Fruit fly (Drosophila melanogaster) whole organism, prepupa: ENCODE measurements around the gene CG44006.

Experiments
- Blimp-1 ChIP-seq: fragments of 200-800 bp; sonication (Bioruptor generic); optimal IDR thresholded peaks from 3 replicates; lab custom pipeline; 2017; ENCODE audit warnings: missing biosample characterization, missing genetic modification characterization, mild to moderate bottlenecking, moderate library complexity, missing genetic modification reagents
- CG10631 ChIP-seq: fragments of 200-800 bp; sonication (Bioruptor generic); optimal IDR thresholded peaks from 2 replicates; lab custom pipeline; 2016; ENCODE audit warnings: missing biosample characterization, missing genetic modification characterization
- CG10669 ChIP-seq: fragments of 200-800 bp; sonication (Bioruptor generic); optimal IDR thresholded peaks from 3 replicates; lab custom pipeline; 2018; ENCODE audit warnings: missing biosample characterization, mild to moderate bottlenecking, missing genetic modification characterization, moderate library complexity
- CG11294 ChIP-seq: fragments of 200-800 bp; sonication (Bioruptor generic); IDR thresholded peaks from 2 replicates; pipeline ENCODE4 v1.3.6; 2022; ENCODE audit warnings: missing biosample characterization, missing genetic modification characterization
- CG11762 ChIP-seq: fragments of 200-800 bp; sonication (Bioruptor generic); optimal IDR thresholded peaks from 3 replicates; lab custom pipeline; 2016; ENCODE audit warnings: missing biosample characterization, missing genetic modification characterization; ENCODE audit not compliant: insufficient read depth
- CG11902 ChIP-seq: fragments of 200-800 bp; sonication (Bioruptor generic); optimal IDR thresholded peaks from 3 replicates; lab custom pipeline; 2016; ENCODE audit warnings: missing biosample characterization, missing genetic modification characterization
- CG16779 ChIP-seq: fragments of 200-800 bp; sonication (Bioruptor generic); optimal IDR thresholded peaks from 3 replicates; lab custom pipeline; 2017; ENCODE audit warnings: missing biosample characterization, mild to moderate bottlenecking, missing genetic modification characterization
- CG31627 ChIP-seq: fragments of 200-800 bp; sonication (Bioruptor generic); optimal IDR thresholded peaks from 3 replicates; lab custom pipeline; 2016; ENCODE audit warnings: missing biosample characterization, missing genetic modification characterization
- CG32006 ChIP-seq: fragments of 200-800 bp; sonication (Bioruptor generic); optimal IDR thresholded peaks from 3 replicates; lab custom pipeline; 2017; ENCODE audit warnings: missing biosample characterization, mild to moderate bottlenecking, missing genetic modification characterization
- CG34406 ChIP-seq: fragments of 200-800 bp; sonication (Bioruptor generic); optimal IDR thresholded peaks from 3 replicates; lab custom pipeline; 2016; ENCODE audit warnings: missing biosample characterization, missing genetic modification characterization
- CG3919 ChIP-seq: fragments of 200-800 bp; sonication (Bioruptor generic); optimal IDR thresholded peaks from 3 replicates; lab custom pipeline; 2016; ENCODE audit warnings: missing biosample characterization, missing genetic modification characterization
- CG4318 ChIP-seq: fragments of 200-800 bp; sonication (Bioruptor generic); optimal IDR thresholded peaks from 3 replicates; lab custom pipeline; 2017; ENCODE audit warnings: missing biosample characterization, mild to moderate bottlenecking, missing genetic modification characterization
- CG6163 ChIP-seq: fragments of 200-800 bp; sonication (Bioruptor generic); IDR thresholded peaks from 3 replicates; pipeline ENCODE4 v1.3.6; 2022; ENCODE audit warnings: missing biosample characterization, missing genetic modification characterization
- CG6792 ChIP-seq: fragments of 200-800 bp; sonication (Bioruptor generic); optimal IDR thresholded peaks from 3 replicates; lab custom pipeline; 2016; ENCODE audit warnings: missing biosample characterization, missing genetic modification characterization
- CG6808 ChIP-seq: fragments of 200-800 bp; sonication (Bioruptor generic); optimal IDR thresholded peaks from 3 replicates; lab custom pipeline; 2017; ENCODE audit warnings: missing biosample characterization, missing genetic modification characterization, mild to moderate bottlenecking, moderate library complexity, missing genetic modification reagents
- CG6854 ChIP-seq: fragments of 200-800 bp; sonication (Bioruptor generic); optimal IDR thresholded peaks from 2 replicates; lab custom pipeline; 2017; ENCODE audit warnings: missing biosample characterization, mild to moderate bottlenecking, missing genetic modification characterization
- CG7368 ChIP-seq: fragments of 200-800 bp; sonication (Bioruptor generic); optimal IDR thresholded peaks from 3 replicates; lab custom pipeline; 2016; ENCODE audit warnings: missing biosample characterization, missing genetic modification characterization
- CG8119 ChIP-seq: fragments of 200-800 bp; sonication (Bioruptor generic); IDR thresholded peaks from 3 replicates; pipeline ENCODE4 v1.3.6; 2022; ENCODE audit warnings: missing biosample characterization, missing genetic modification characterization
- CG8319 ChIP-seq: fragments of 200-800 bp; sonication (Bioruptor generic); optimal IDR thresholded peaks from 3 replicates; lab custom pipeline; 2016; ENCODE audit warnings: missing biosample characterization, missing genetic modification characterization
- CG8632 ChIP-seq: fragments of 200-800 bp; sonication (Bioruptor generic); optimal IDR thresholded peaks from 3 replicates; lab custom pipeline; 2016; ENCODE audit warnings: missing biosample characterization, missing genetic modification characterization
- CG9139 ChIP-seq: fragments of 200-800 bp; sonication (Bioruptor generic); optimal IDR thresholded peaks from 3 replicates; lab custom pipeline; 2017; ENCODE audit warnings: missing biosample characterization, mild to moderate bottlenecking, missing genetic modification characterization
- Eip75B ChIP-seq: fragments of 200-800 bp; sonication (Bioruptor generic); optimal IDR thresholded peaks from 3 replicates; lab custom pipeline; 2016; ENCODE audit warnings: missing biosample characterization, missing genetic modification characterization
- Eip78C ChIP-seq: fragments of 200-800 bp; sonication (Bioruptor generic); peaks from one replicate; lab custom pipeline; 2016; ENCODE audit warnings: missing biosample characterization, missing genetic modification characterization
- Eip93F ChIP-seq: fragments of 200-800 bp; sonication (Bioruptor generic); optimal IDR thresholded peaks from 2 replicates; lab custom pipeline; 2016; ENCODE audit warnings: missing biosample characterization, mild to moderate bottlenecking, missing genetic modification characterization
- Ets96B ChIP-seq: fragments of 200-800 bp; optimal IDR thresholded peaks from 2 replicates; lab custom pipeline; 2019; ENCODE audit warnings: missing biosample characterization, mild to moderate bottlenecking, missing genetic modification characterization, moderate library complexity
- Gug ChIP-seq: fragments of 200-800 bp; sonication (Bioruptor generic); IDR thresholded peaks from 2 replicates; pipeline ENCODE4 v1.3.6; 2022; ENCODE audit warnings: missing biosample characterization, missing genetic modification characterization
- Hr38 ChIP-seq: sonication (Bioruptor generic); optimal IDR thresholded peaks from 2 replicates; lab custom pipeline; 2016; ENCODE audit warnings: missing biosample characterization, missing genetic modification characterization
- Hr39 ChIP-seq: fragments of 200-800 bp; sonication (Bioruptor generic); optimal IDR thresholded peaks from 2 replicates; lab custom pipeline; 2016; ENCODE audit warnings: missing biosample characterization, missing genetic modification characterization
- Hr4 ChIP-seq: fragments of 200-800 bp; sonication (Bioruptor generic); optimal IDR thresholded peaks from 3 replicates; lab custom pipeline; 2016; ENCODE audit warnings: missing biosample characterization, missing genetic modification characterization
- Lpt ChIP-seq: fragments of 200-800 bp; sonication (Bioruptor generic); optimal IDR thresholded peaks from 3 replicates; lab custom pipeline; 2016; ENCODE audit warnings: missing biosample characterization, missing genetic modification characterization
- Met ChIP-seq: fragments of 200-800 bp; sonication (Bioruptor generic); optimal IDR thresholded peaks from 3 replicates; lab custom pipeline; 2016; ENCODE audit warnings: missing biosample characterization, missing genetic modification characterization
- Smox ChIP-seq: fragments of 200-800 bp; sonication (Bioruptor generic); optimal IDR thresholded peaks from 3 replicates; lab custom pipeline; 2016; ENCODE audit warnings: missing biosample characterization, missing genetic modification characterization
- Sox102F ChIP-seq: fragments of 200-800 bp; sonication (Bioruptor generic); optimal IDR thresholded peaks from 2 replicates; lab custom pipeline; 2016; ENCODE audit warnings: missing biosample characterization, mild to moderate bottlenecking, missing genetic modification characterization
- Sox14 ChIP-seq: fragments of 200-800 bp; sonication (Bioruptor generic); optimal IDR thresholded peaks from 3 replicates; lab custom pipeline; 2016; ENCODE audit warnings: missing biosample characterization, missing genetic modification characterization
- Sox15 ChIP-seq: fragments of 200-800 bp; sonication (Bioruptor generic); optimal IDR thresholded peaks from 3 replicates; lab custom pipeline; 2016; ENCODE audit warnings: missing biosample characterization, missing genetic modification characterization
- achi ChIP-seq: fragments of 200-800 bp; sonication (Bioruptor generic); optimal IDR thresholded peaks from 3 replicates; lab custom pipeline; 2016; ENCODE audit warnings: missing biosample characterization, missing genetic modification characterization
- acj6 ChIP-seq: fragments of 200-800 bp; sonication (Bioruptor generic); optimal IDR thresholded peaks from 3 replicates; lab custom pipeline; 2016; ENCODE audit warnings: missing biosample characterization, missing genetic modification characterization
- dac ChIP-seq: fragments of 200-800 bp; sonication (Bioruptor generic); optimal IDR thresholded peaks from 2 replicates; lab custom pipeline; 2017; ENCODE audit warnings: missing biosample characterization, mild to moderate bottlenecking, missing genetic modification characterization
- eg ChIP-seq: fragments of 200-800 bp; sonication (Bioruptor generic); IDR thresholded peaks from 3 replicates; pipeline ENCODE4 v1.3.6; 2022; ENCODE audit warnings: missing biosample characterization, missing genetic modification characterization
- esn ChIP-seq: fragments of 200-800 bp; sonication (Bioruptor generic); optimal IDR thresholded peaks from 2 replicates; lab custom pipeline; 2016; ENCODE audit warnings: missing biosample characterization, mild to moderate bottlenecking, missing genetic modification characterization, moderate library complexity
- fkh ChIP-seq: fragments of 200-800 bp; sonication (Bioruptor generic); optimal IDR thresholded peaks from 3 replicates; lab custom pipeline; 2017; ENCODE audit warnings: missing biosample characterization, mild to moderate bottlenecking, missing genetic modification characterization, moderate library complexity
- lz ChIP-seq: fragments of 200-800 bp; sonication (Bioruptor generic); optimal IDR thresholded peaks from 3 replicates; lab custom pipeline; 2016; ENCODE audit warnings: missing biosample characterization, missing genetic modification characterization
- net ChIP-seq: fragments of 200-800 bp; sonication (Bioruptor generic); optimal IDR thresholded peaks from 3 replicates; lab custom pipeline; 2016; ENCODE audit warnings: missing biosample characterization, missing genetic modification characterization
- pdm3 ChIP-seq: fragments of 200-800 bp; sonication (Bioruptor generic); optimal IDR thresholded peaks from 3 replicates; lab custom pipeline; 2016; ENCODE audit warnings: missing biosample characterization, missing genetic modification characterization
- salr ChIP-seq, 2 experiments: fragments of 200-800 bp; sonication (Bioruptor generic); optimal IDR thresholded peaks; 3 replicates each; lab custom pipeline; 2016 to 2018; ENCODE audit warnings: missing biosample characterization in 2 of 2, missing genetic modification characterization in 2 of 2, mild to moderate bottlenecking in 1 of 2
- spab ChIP-seq: fragments of 200-800 bp; sonication (Bioruptor generic); optimal IDR thresholded peaks from 2 replicates; lab custom pipeline; 2017; ENCODE audit warnings: missing biosample characterization, mild to moderate bottlenecking, missing genetic modification characterization, missing genetic modification reagents
- ss ChIP-seq, 2 experiments: fragments of 200-800 bp; sonication (Bioruptor generic); optimal IDR thresholded peaks; 2 replicates in 1 of 2; 3 replicates in 1 of 2; lab custom pipeline; 2017 to 2018; ENCODE audit warnings: mild to moderate bottlenecking in 2 of 2, missing biosample characterization in 2 of 2, missing genetic modification characterization in 2 of 2, moderate library complexity in 1 of 2
- svp ChIP-seq: fragments of 200-800 bp; sonication (Bioruptor generic); peaks from one replicate; lab custom pipeline; 2016; ENCODE audit warnings: missing biosample characterization, missing genetic modification characterization
- vri ChIP-seq: fragments of 200-800 bp; sonication (Bioruptor generic); optimal IDR thresholded peaks from 3 replicates; lab custom pipeline; 2016; ENCODE audit warnings: missing biosample characterization, mild to moderate bottlenecking, missing genetic modification characterization

CG44006 gene

DNA sequence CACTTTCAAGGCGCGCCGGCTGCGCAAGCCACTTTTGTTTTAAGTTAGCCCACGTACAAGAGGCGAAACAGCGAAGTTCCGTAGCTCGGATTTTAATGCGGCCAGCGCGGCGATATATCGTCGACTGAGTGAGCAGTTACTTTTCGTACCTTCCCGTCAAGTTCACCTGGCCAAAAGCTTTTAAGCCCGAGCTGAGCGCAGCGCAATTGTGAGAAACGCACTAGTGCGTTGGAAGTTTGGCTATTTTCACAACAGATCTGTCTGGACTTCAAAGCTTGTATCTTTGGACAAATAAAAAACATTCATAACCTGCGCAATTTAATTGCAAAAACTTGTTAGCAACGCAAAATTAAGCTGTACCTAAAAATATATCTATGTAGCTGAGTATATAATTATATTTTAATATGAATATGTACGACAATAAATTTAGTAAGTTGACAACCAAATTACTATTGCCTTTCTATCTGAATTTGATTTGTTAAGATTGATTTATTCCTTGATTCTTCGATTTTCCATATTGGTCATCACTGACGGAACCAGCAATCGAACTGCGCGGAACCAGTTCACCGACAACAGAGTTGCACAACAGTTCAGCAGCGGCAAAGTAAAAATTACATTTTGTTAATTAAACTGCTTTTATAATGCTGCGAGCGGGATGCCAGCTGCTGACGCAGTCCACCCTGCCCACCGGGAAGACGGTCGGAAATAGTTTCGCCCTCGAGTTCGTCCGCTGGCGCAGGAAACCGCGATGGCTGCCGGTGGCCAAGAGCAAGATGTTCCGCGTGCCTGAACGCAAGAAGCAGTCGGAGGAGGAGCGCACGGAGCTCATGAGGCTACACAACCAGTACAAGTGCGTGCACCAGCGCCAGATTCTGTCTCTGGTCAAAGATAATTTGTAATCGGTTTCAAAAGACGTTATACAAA lies 36.3 kb upstream of the CG44006 start, which contains the start of the genes CG13698 and mRpS26:
TSS of gene CG13698 (minus strand) at position 129 of the 924 bp plus-strand sequence.
TSS of gene mRpS26 (plus strand) at position 559 of the 924 bp plus-strand sequence.
- peak; percentile 18; the same call in 2 of the 3 replicates for TF ChIP-seq CG6163 (GFP tag; lab: Robert Waterston, UW)
- peak; percentile 50 for TF ChIP-seq fkh (GFP tag; lab: Kevin White, UChicago)
- peak; percentile 41; the same call in 1 of the 2 replicates for TF ChIP-seq CG11294
- peak; percentile 50 for TF ChIP-seq Eip75B (GFP tag; lab: Kevin White, UChicago)
- peak; percentile 76 for TF ChIP-seq CG34406
- peak; percentile 59 for TF ChIP-seq Smox (GFP tag; lab: Kevin White, UChicago)
- TF ChIP-seq eg = peak; percentile 52; the same call in 2 of the 3 replicates
- TF ChIP-seq vri = peak; percentile 4
- TF ChIP-seq CG4318 = no peak
- peak; percentile 88 for TF ChIP-seq Eip78C (GFP tag; lab: Kevin White, UChicago)
- peak; percentile 50 for TF ChIP-seq CG8632 (GFP tag; lab: Kevin White, UChicago)
- peak; percentile 12 for TF ChIP-seq Lpt (GFP tag; lab: Kevin White, UChicago)
- no peak for TF ChIP-seq spab
- TF ChIP-seq lz = peak; percentile 69
- TF ChIP-seq CG8319 = peak; percentile 38
- peak; percentile 67 for TF ChIP-seq achi
- peak; percentile 40 for TF ChIP-seq Eip93F (GFP tag; lab: Kevin White, UChicago)
- peak; percentile 74 for TF ChIP-seq esn (GFP tag; lab: Kevin White, UChicago)
- TF ChIP-seq CG10631 (GFP tag; lab: Kevin White, UChicago) = peak; percentile 75
- peak; percentile 46 for TF ChIP-seq CG3919
- TF ChIP-seq Hr4 (GFP tag; lab: Kevin White, UChicago) = peak; percentile 65
- TF ChIP-seq CG9139 (GFP tag; lab: Kevin White, UChicago) = no peak
- peak in 1 of 2 experiments; percentile 17 for TF ChIP-seq salr (GFP tag; optimal IDR thresholded peaks at IDR 0.05; lab: Kevin White, UChicago)
- peak; percentile 62 for TF ChIP-seq CG31627 (GFP tag; lab: Kevin White, UChicago)
- peak; percentile 58 for TF ChIP-seq Sox15 (GFP tag; lab: Kevin White, UChicago)
- peak; percentile 65 for TF ChIP-seq CG10669 (GFP tag; lab: Kevin White, UChicago)
- TF ChIP-seq CG16779 (tag; lab: Kevin White, UChicago) = no peak
- peak; percentile 67 for TF ChIP-seq CG6808 (GFP tag; lab: Kevin White, UChicago)
- TF ChIP-seq Hr39 (GFP tag; lab: Kevin White, UChicago) = peak; percentile 55
- peak; percentile 39 for TF ChIP-seq CG7368 (GFP tag; lab: Kevin White, UChicago)
- TF ChIP-seq svp (GFP tag; lab: Kevin White, UChicago) = no peak
- peak; percentile 55 for TF ChIP-seq dac (GFP tag; lab: Kevin White, UChicago)
- peak; percentile 75 for TF ChIP-seq CG32006 (GFP tag; lab: Kevin White, UChicago)
- TF ChIP-seq ss (GFP tag; optimal IDR thresholded peaks at IDR 0.05; lab: Kevin White, UChicago) = peak in 1 of 2 experiments; percentile 37
- peak; percentile 3 for TF ChIP-seq CG6854 (GFP tag; lab: Kevin White, UChicago)
- peak; percentile 66 for TF ChIP-seq pdm3 (GFP tag; lab: Kevin White, UChicago)
- TF ChIP-seq CG8119 = peak; percentile 37; the same call in 1 of the 3 replicates
- TF ChIP-seq acj6 = peak; percentile 74
- peak; percentile 46 for TF ChIP-seq CG11902 (GFP tag; lab: Kevin White, UChicago)
- TF ChIP-seq Sox102F (GFP tag; lab: Kevin White, UChicago) = no peak
- peak; percentile 49; the same call in 1 of the 2 replicates for TF ChIP-seq Gug
- TF ChIP-seq net (GFP tag; lab: Kevin White, UChicago) = peak; percentile 1
- peak; percentile 40 for TF ChIP-seq Blimp-1 (GFP tag; lab: Kevin White, UChicago)
- no peak for TF ChIP-seq Met
- TF ChIP-seq CG11762 = peak; percentile 31
- peak; percentile 64 for TF ChIP-seq Ets96B (tag; lab: Kevin White, UChicago)
- TF ChIP-seq CG6792 (GFP tag; lab: Kevin White, UChicago) = peak; percentile 49
- TF ChIP-seq Hr38 (GFP tag; lab: Kevin White, UChicago) = no peak
- peak; percentile 34 for TF ChIP-seq Sox14 (GFP tag; lab: Kevin White, UChicago)
